Fruit fly (Drosophila melanogaster): ENCODE data around the gene Coq8.

Gene Coq8

dm6 chrX:12868605-12869004 is 32.3 kb downstream of the Coq8 start:
- TF ChIP-seq rn (GFP tag; IDR thresholded peaks at IDR 0.05), result no peak
- TF ChIP-seq CG14655 (GFP tag; optimal IDR thresholded peaks at IDR 0.05), result no peak
- TF ChIP-seq CG15710 (tag; optimal IDR thresholded peaks at IDR 0.05), result no peak
- TF ChIP-seq CG32121 (GFP tag; IDR thresholded peaks at IDR 0.05), result no peak
- no peak for TF ChIP-seq CG13204 (GFP tag; optimal IDR thresholded peaks at IDR 0.05)
- no peak for TF ChIP-seq CG8301 (tag; optimal IDR thresholded peaks at IDR 0.05)
- no peak for TF ChIP-seq Ets98B (GFP tag; IDR thresholded peaks at IDR 0.05)
- no peak for TF ChIP-seq gl (tag; optimal IDR thresholded peaks at IDR 0.05)
- no peak for TF ChIP-seq Pif1A (GFP tag; optimal IDR thresholded peaks at IDR 0.05)
- TF ChIP-seq CG8159 (tag; optimal IDR thresholded peaks at IDR 0.05), result no peak

DNA sequence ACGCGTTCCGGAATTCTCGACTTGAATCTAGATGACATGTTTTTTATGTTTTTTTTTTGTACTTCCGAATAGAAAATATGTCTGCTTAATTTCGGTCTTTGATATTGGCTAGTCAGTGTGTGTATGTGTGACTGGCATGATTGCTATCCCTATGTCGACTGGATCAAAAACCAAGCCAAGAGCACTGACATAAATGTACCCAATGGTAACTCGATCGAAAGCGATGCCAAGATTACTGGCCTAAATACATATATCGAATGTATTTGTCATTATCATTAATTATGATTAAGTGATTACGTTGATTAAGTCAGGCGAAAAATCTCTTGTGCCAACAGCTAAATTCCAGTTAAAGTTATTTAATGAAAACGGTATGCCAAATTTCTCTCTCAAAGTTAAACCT is 43.3 kb downstream of the Coq8 start, which contains the start of gene CG4661:
Gene CG4661, minus strand, starts transcription at position 101 of the 400 bp plus-strand sequence.
- TF ChIP-seq EcR (GFP tag; optimal IDR thresholded peaks at IDR 0.05) (no peak), Snoo (tag; optimal IDR thresholded peaks at IDR 0.05) (no peak), gl (tag; optimal IDR thresholded peaks at IDR 0.05) (no peak), CG10348 (GFP tag; IDR thresholded peaks at IDR 0.05) (no peak), CG8301 (tag; optimal IDR thresholded peaks at IDR 0.05) (no peak), Pif1A (GFP tag; optimal IDR thresholded peaks at IDR 0.05) (no peak), CG17806 (tag; optimal IDR thresholded peaks at IDR 0.05) (no peak), CG9948 (tag; optimal IDR thresholded peaks at IDR 0.05) (no peak), CG13204 (GFP tag; optimal IDR thresholded peaks at IDR 0.05) (no peak), CG15710 (tag; optimal IDR thresholded peaks at IDR 0.05) (no peak), Pif1B (GFP tag; optimal IDR thresholded peaks at IDR 0.05) (no peak), CG34367 (tag; optimal IDR thresholded peaks at IDR 0.05) (no peak), CG14655 (GFP tag; optimal IDR thresholded peaks at IDR 0.05) (no peak), CG32121 (GFP tag; IDR thresholded peaks at IDR 0.05) (no peak), CG4496 (GFP tag; IDR thresholded peaks at IDR 0.05) (no peak), fd96Ca (GFP tag; IDR thresholded peaks at IDR 0.05) (no peak), D1 (tag; optimal IDR thresholded peaks at IDR 0.05) (no peak)

Data from whole organism, pupa.